Fruit fly (Drosophila melanogaster): ENCODE results near the gene vn.

DNA sequence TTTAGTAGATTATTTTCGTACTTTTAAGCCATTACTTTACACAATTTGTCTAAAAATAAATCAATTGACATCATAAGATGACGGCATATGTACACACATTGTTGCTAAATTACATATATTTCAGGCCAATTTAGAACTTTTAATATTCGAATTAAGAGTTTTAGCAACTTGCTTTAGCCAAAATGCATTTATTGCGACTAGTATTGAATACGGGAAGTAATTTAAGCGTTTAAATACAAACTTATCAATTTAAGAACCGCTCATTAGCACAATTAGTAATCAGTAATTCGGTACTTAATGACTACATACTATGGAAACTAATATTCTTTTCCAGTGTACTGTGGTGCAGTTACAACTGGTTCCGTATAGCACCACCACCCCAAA lies 36.3 kb downstream of the vn start:
- no peak for TF ChIP-seq gcm (GFP tag; optimal IDR thresholded peaks at IDR 0.05)
- no peak for TF ChIP-seq CG12236 (GFP tag; optimal IDR thresholded peaks at IDR 0.05)
- TF ChIP-seq CG10431 (GFP tag; optimal IDR thresholded peaks at IDR 0.05) = no peak
- no peak for TF ChIP-seq CG17568 (GFP tag; optimal IDR thresholded peaks at IDR 0.05)
- TF ChIP-seq Poxn (GFP tag; IDR thresholded peaks at IDR 0.05) = no peak
- no peak for TF ChIP-seq fd64A (GFP tag; optimal IDR thresholded peaks at IDR 0.05)
- no peak for TF ChIP-seq tio (GFP tag; optimal IDR thresholded peaks at IDR 0.05)
- no peak for TF ChIP-seq CG6654 (GFP tag; optimal IDR thresholded peaks at IDR 0.05)
- no peak for TF ChIP-seq nerfin-1 (tag; optimal IDR thresholded peaks at IDR 0.05)
- TF ChIP-seq CG8359 (GFP tag; optimal IDR thresholded peaks at IDR 0.05; ENCODE audit: borderline replicate concordance) = no peak
- TF ChIP-seq Gug (GFP tag; IDR thresholded peaks at IDR 0.05) = no peak
- TF ChIP-seq CG9932 (GFP tag; IDR thresholded peaks at IDR 0.05) = 0 out of 2 replicates have a peak, but pooled peaks have one; percentile 12

All from whole organism, embryonic.